Fruit fly (Drosophila melanogaster): ENCODE results near the gene Faf2.

The Faf2 gene

DNA sequence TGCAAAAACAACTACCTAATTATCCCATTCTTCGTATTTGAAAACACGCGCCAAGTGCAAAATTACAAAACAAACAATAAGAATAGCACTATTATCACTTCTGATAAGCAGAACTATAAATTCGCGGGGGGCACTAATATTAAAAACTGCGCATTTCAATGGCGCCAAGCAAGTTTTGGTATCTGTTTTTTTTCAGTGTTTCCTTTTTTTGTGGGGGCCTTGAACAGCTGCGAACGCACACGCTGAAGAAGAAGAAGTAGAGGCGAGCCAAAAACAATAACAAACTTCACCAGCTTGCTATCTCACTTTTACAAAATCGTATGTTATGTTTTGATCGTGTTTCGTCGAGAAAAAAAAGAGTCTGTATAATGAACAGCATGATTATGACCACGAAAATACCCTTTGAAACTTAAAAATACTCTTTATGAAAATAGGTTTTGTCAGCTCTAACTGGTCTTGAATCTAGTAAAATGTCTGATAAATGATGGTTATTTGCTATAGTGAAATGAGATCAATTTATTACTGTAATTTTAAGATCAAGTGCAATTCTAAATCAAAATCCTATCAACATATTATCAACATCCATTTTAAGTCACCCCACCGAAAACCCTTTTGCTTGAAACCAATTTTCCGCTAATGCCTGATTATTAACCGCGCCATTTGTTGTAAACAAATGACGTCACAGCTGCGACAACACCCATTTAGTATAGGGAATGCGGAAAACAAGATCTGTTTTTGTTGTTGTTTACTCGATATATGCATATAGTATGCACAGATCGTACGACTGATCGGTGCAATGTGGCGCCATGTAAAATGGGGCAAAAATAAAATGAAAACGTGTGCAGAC is 14.4 kb downstream of the Faf2 start (continued):
- TF ChIP-seq aop (GFP tag; IDR thresholded peaks at IDR 0.05) (peak; percentile 35; the same call in 1 of the 2 replicates), Fer2 (tag; optimal IDR thresholded peaks at IDR 0.05) (no peak), hkb (optimal IDR thresholded peaks at IDR 0.05) (no peak), hkb (GFP tag; IDR thresholded peaks at IDR 0.05) (peak; percentile 67), CHES-1-like (GFP tag; optimal IDR thresholded peaks at IDR 0.05) (peak; percentile 84), inv (GFP tag; IDR thresholded peaks at IDR 0.05; ENCODE audit: partially characterized antibody) (no peak), cas (GFP tag; IDR thresholded peaks at IDR 0.05) (no peak), CG34422 (GFP tag; IDR thresholded peaks at IDR 0.05) (peak; percentile 45; the same call in 1 of the 3 replicates), eve (GFP tag; optimal IDR thresholded peaks at IDR 0.05) (no peak), pnt (GFP tag; optimal IDR thresholded peaks at IDR 0.05) (peak; percentile 38), az2 (GFP tag; optimal IDR thresholded peaks at IDR 0.05) (peak; percentile 44), ash1 (GFP tag; optimal IDR thresholded peaks at IDR 0.05) (no peak), CG12942 (GFP tag; optimal IDR thresholded peaks at IDR 0.05) (peak; percentile 31), ac (GFP tag; optimal IDR thresholded peaks at IDR 0.05) (no peak), PHDP (tag; optimal IDR thresholded peaks at IDR 0.05) (peak; percentile 50), CG6272 (GFP tag; IDR thresholded peaks at IDR 0.05) (peak; percentile 41; the same call in 1 of the 2 replicates), Hmr (GFP tag; optimal IDR thresholded peaks at IDR 0.05) (peak; percentile 63), CG12155 (GFP tag; optimal IDR thresholded peaks at IDR 0.05) (peak; percentile 57), CG18262 (tag; optimal IDR thresholded peaks at IDR 0.05) (peak; percentile 62), CG11247 (GFP tag; IDR thresholded peaks at IDR 0.05) (peak; percentile 71), CG13775 (GFP tag; optimal IDR thresholded peaks at IDR 0.05) (peak; percentile 55), Abd-B (GFP tag; optimal IDR thresholded peaks at IDR 0.05) (no peak), zen (tag; optimal IDR thresholded peaks at IDR 0.05) (no peak), Lhr (GFP tag; optimal IDR thresholded peaks at IDR 0.05) (no peak), CG3847 (GFP tag; IDR thresholded peaks at IDR 0.05) (0 out of 2 replicates have a peak, but pooled peaks have one; percentile 13), slp2 (GFP tag; optimal IDR thresholded peaks at IDR 0.05) (peak; percentile 36), Usf (GFP tag; optimal IDR thresholded peaks at IDR 0.05) (no peak), HHEX (GFP tag; optimal IDR thresholded peaks at IDR 0.05) (peak; percentile 49), phol (tag; optimal IDR thresholded peaks at IDR 0.05) (peak; percentile 66), CG31224 (GFP tag; IDR thresholded peaks at IDR 0.05) (0 out of 2 replicates have a peak, but pooled peaks have one; percentile 18), fd102C (GFP tag; optimal IDR thresholded peaks at IDR 0.05) (no peak), Scr (GFP tag; IDR thresholded peaks at IDR 0.05; ENCODE audit: partially characterized antibody) (0 out of 2 replicates have a peak, but pooled peaks have one; percentile 12), sob (GFP tag; IDR thresholded peaks at IDR 0.05) (peak; percentile 37; the same call in 1 of the 2 replicates), ase (GFP tag; IDR thresholded peaks at IDR 0.05) (0 out of 3 replicates have a peak, but pooled peaks have one; percentile 62), CG11504 (tag; optimal IDR thresholded peaks at IDR 0.05) (peak; percentile 9), insv (GFP tag; optimal IDR thresholded peaks at IDR 0.05) (no peak), CG4820 (GFP tag; optimal IDR thresholded peaks at IDR 0.05) (peak; percentile 39), CG32532 (GFP tag; IDR thresholded peaks at IDR 0.05) (peak; percentile 73), lola (GFP tag; optimal IDR thresholded peaks at IDR 0.05) (peak in 1 of 3 experiments; percentile 23), CG6765 (GFP tag; optimal IDR thresholded peaks at IDR 0.05) (no peak), pum (GFP tag; optimal IDR thresholded peaks at IDR 0.05) (peak; percentile 27), CG11723 (GFP tag; optimal IDR thresholded peaks at IDR 0.05) (peak; percentile 51), CG9727 (GFP tag; optimal IDR thresholded peaks at IDR 0.05) (peak; percentile 66), crol (GFP tag; IDR thresholded peaks at IDR 0.05) (no peak), CG10543 (GFP tag; optimal IDR thresholded peaks at IDR 0.05) (peak; percentile 79), CG13424 (tag; optimal IDR thresholded peaks at IDR 0.05) (peak; percentile 60), lilli (GFP tag; optimal IDR thresholded peaks at IDR 0.05) (peak; percentile 79), Med (GFP tag) (peak; percentile 95)
